Fruit fly (Drosophila melanogaster) whole organism, embryonic: ENCODE data around the gene CG6231.

Source experiments
- Abd-B ChIP-seq: fragments of 200-800 bp; sonication (Bioruptor generic); optimal IDR thresholded peaks from 2 replicates; lab custom pipeline; 2018; ENCODE audit warnings: missing biosample characterization, mild to moderate bottlenecking, missing genetic modification characterization, moderate library complexity
- Awh ChIP-seq: fragments of 200-800 bp; sonication (Bioruptor generic); IDR thresholded peaks from 2 replicates; pipeline ENCODE4, ENCODE4 v1.3.6; 2022; ENCODE audit warnings: missing biosample characterization, missing genetic modification characterization
- Bdp1 ChIP-seq: fragments of 200-800 bp; sonication (Bioruptor generic); optimal IDR thresholded peaks from 3 replicates; lab custom pipeline; 2016; ENCODE audit warnings: missing biosample characterization, missing genetic modification characterization
- CG11723 ChIP-seq: fragments of 200-800 bp; sonication (Bioruptor generic); optimal IDR thresholded peaks from 2 replicates; lab custom pipeline; 2017; ENCODE audit warnings: missing biosample characterization, mild to moderate bottlenecking, missing genetic modification characterization
- CG1233 ChIP-seq: fragments of 200-800 bp; sonication (Bioruptor generic); optimal IDR thresholded peaks from 4 replicates; lab custom pipeline; 2018; ENCODE audit warnings: missing biosample characterization, mild to moderate bottlenecking, missing genetic modification characterization
- CG12659 ChIP-seq: fragments of 200-800 bp; sonication (Bioruptor generic); optimal IDR thresholded peaks from 3 replicates; lab custom pipeline; 2017; ENCODE audit warnings: mild to moderate bottlenecking, missing biosample characterization, missing genetic modification reagents, missing genetic modification characterization
- CG12769 ChIP-seq: fragments of 200-800 bp; sonication (Bioruptor generic); optimal IDR thresholded peaks from 2 replicates; lab custom pipeline; 2019; ENCODE audit warnings: missing biosample characterization, mild to moderate bottlenecking, missing genetic modification characterization, moderate library complexity
- CG13894 ChIP-seq: fragments of 200-800 bp; sonication (Bioruptor generic); optimal IDR thresholded peaks from 3 replicates; lab custom pipeline; 2018; ENCODE audit warnings: missing biosample characterization, mild to moderate bottlenecking, missing genetic modification characterization, moderate library complexity
- CG14050 ChIP-seq: fragments of 200-800 bp; sonication (Bioruptor generic); IDR thresholded peaks from 3 replicates; pipeline ENCODE4 v1.3.6; 2022; ENCODE audit warnings: missing biosample characterization, missing genetic modification characterization
- CG15011 ChIP-seq: fragments of 200-800 bp; sonication (Bioruptor generic); optimal IDR thresholded peaks from 3 replicates; lab custom pipeline; 2018; ENCODE audit warnings: missing biosample characterization, mild to moderate bottlenecking, missing genetic modification characterization
- CG15514 ChIP-seq: fragments of 200-800 bp; sonication (Bioruptor generic); optimal IDR thresholded peaks from 3 replicates; lab custom pipeline; 2017; ENCODE audit warnings: missing biosample characterization, missing genetic modification characterization, mild to moderate bottlenecking, moderate library complexity, missing genetic modification reagents
- CG15601 ChIP-seq: fragments of 200-800 bp; sonication (Bioruptor generic); optimal IDR thresholded peaks from 3 replicates; lab custom pipeline; 2019; ENCODE audit warnings: missing biosample characterization, mild to moderate bottlenecking, missing genetic modification characterization, moderate library complexity
- CG15696 ChIP-seq: fragments of 200-800 bp; sonication (Bioruptor generic); optimal IDR thresholded peaks from 2 replicates; lab custom pipeline; 2019; ENCODE audit warnings: missing biosample characterization, mild to moderate bottlenecking, missing genetic modification characterization, moderate library complexity
- CG17186 ChIP-seq: fragments of 200-800 bp; sonication (Bioruptor generic); optimal IDR thresholded peaks from 3 replicates; lab custom pipeline; 2017; ENCODE audit warnings: missing biosample characterization, missing genetic modification reagents, missing genetic modification characterization
- CG17568 ChIP-seq: fragments of 200-800 bp; sonication (Bioruptor generic); optimal IDR thresholded peaks from 2 replicates; lab custom pipeline; 2018; ENCODE audit warnings: missing biosample characterization, mild to moderate bottlenecking, missing genetic modification characterization, moderate library complexity
- CG17912 ChIP-seq: fragments of 200-800 bp; sonication (Bioruptor generic); optimal IDR thresholded peaks from 2 replicates; lab custom pipeline; 2018; ENCODE audit warnings: missing biosample characterization, mild to moderate bottlenecking, missing genetic modification characterization
- CG18599 ChIP-seq: fragments of 200-800 bp; sonication (Bioruptor generic); optimal IDR thresholded peaks from 3 replicates; lab custom pipeline; 2017; ENCODE audit warnings: missing biosample characterization, missing genetic modification characterization, mild to moderate bottlenecking, moderate library complexity, missing genetic modification reagents
- CG3726 ChIP-seq: fragments of 200-800 bp; sonication (Bioruptor generic); IDR thresholded peaks from 3 replicates; pipeline ENCODE4, ENCODE4 v1.3.6; 2022; ENCODE audit warnings: missing biosample characterization, missing genetic modification characterization
- CG4854 ChIP-seq: fragments of 200-800 bp; sonication (Bioruptor generic); optimal IDR thresholded peaks from 2 replicates; lab custom pipeline; 2016; ENCODE audit warnings: missing biosample characterization, missing genetic modification characterization, inconsistent platforms
- CG5180 ChIP-seq: fragments of 200-800 bp; sonication (Bioruptor generic); optimal IDR thresholded peaks from 3 replicates; lab custom pipeline; 2017; ENCODE audit warnings: missing biosample characterization, missing genetic modification characterization, mild to moderate bottlenecking, moderate library complexity, missing genetic modification reagents
- CG5953 ChIP-seq: fragments of 200-800 bp; sonication (Bioruptor generic); IDR thresholded peaks from 2 replicates; pipeline ENCODE4 v1.3.6; 2022; ENCODE audit warnings: missing biosample characterization, missing genetic modification characterization
- CG8388 ChIP-seq: fragments of 200-800 bp; sonication (Bioruptor generic); optimal IDR thresholded peaks from 2 replicates; lab custom pipeline; 2019; ENCODE audit warnings: missing biosample characterization, mild to moderate bottlenecking, missing genetic modification characterization, moderate library complexity
- CG8765 ChIP-seq: fragments of 200-800 bp; sonication (Bioruptor generic); IDR thresholded peaks from 2 replicates; pipeline ENCODE4 v1.3.6; 2022; ENCODE audit warnings: missing biosample characterization, missing genetic modification characterization
- CG9797 ChIP-seq: fragments of 200-800 bp; sonication (Bioruptor generic); optimal IDR thresholded peaks from 3 replicates; lab custom pipeline; 2018; ENCODE audit warnings: missing biosample characterization, mild to moderate bottlenecking, missing genetic modification characterization
- Camta ChIP-seq: fragments of 200-800 bp; sonication (Bioruptor generic); optimal IDR thresholded peaks from 2 replicates; lab custom pipeline; 2016; ENCODE audit warnings: missing biosample characterization, missing genetic modification characterization
- CrebB ChIP-seq: fragments of 200-800 bp; sonication (Bioruptor generic); optimal IDR thresholded peaks from 3 replicates; lab custom pipeline; 2018; ENCODE audit warnings: missing biosample characterization, mild to moderate bottlenecking, missing genetic modification characterization
- Dad ChIP-seq: fragments of 200-800 bp; sonication (Bioruptor generic); optimal IDR thresholded peaks from 3 replicates; lab custom pipeline; 2016; ENCODE audit warnings: missing biosample characterization, missing genetic modification characterization
- Mad ChIP-seq: fragments of 200-800 bp; sonication (Bioruptor generic); optimal IDR thresholded peaks from 2 replicates; lab custom pipeline; 2016; ENCODE audit warnings: missing biosample characterization, missing genetic modification characterization
- Pdp1 ChIP-seq, 2 experiments: fragments of 200-800 bp; sonication (Bioruptor generic); optimal IDR thresholded peaks; 3 replicates each; lab custom pipeline; 2016; ENCODE audit warnings: missing biosample characterization in 2 of 2, missing genetic modification characterization in 2 of 2, mild to moderate bottlenecking in 1 of 2, moderate library complexity in 1 of 2
- Side ChIP-seq: fragments of 200-800 bp; sonication (Bioruptor generic); optimal IDR thresholded peaks from 2 replicates; lab custom pipeline; 2016; ENCODE audit warnings: missing biosample characterization, missing genetic modification characterization
- Xbp1 ChIP-seq: fragments of 200-800 bp; sonication (Bioruptor generic); optimal IDR thresholded peaks from 3 replicates; lab custom pipeline; 2016; ENCODE audit warnings: missing biosample characterization, mild to moderate bottlenecking, missing genetic modification characterization
- Xrp1 ChIP-seq: fragments of 200-800 bp; sonication (Bioruptor generic); IDR thresholded peaks from 2 replicates; pipeline ENCODE4 v1.3.6; 2022; ENCODE audit warnings: missing biosample characterization, missing genetic modification characterization
- ato ChIP-seq: fragments of 200-800 bp; sonication (Bioruptor generic); IDR thresholded peaks from 2 replicates; pipeline ENCODE4 v1.3.6; 2022; ENCODE audit warnings: missing biosample characterization, missing genetic modification characterization; ENCODE audit not compliant: partially characterized antibody
- bcd ChIP-seq: fragments of 200-800 bp; sonication (Bioruptor generic); optimal IDR thresholded peaks from 2 replicates; lab custom pipeline; 2017; ENCODE audit warnings: missing biosample characterization, mild to moderate bottlenecking, missing genetic modification characterization
- danr ChIP-seq: fragments of 200-800 bp; sonication (Bioruptor generic); IDR thresholded peaks from 2 replicates; pipeline ENCODE4 v1.3.6; 2022; ENCODE audit warnings: missing biosample characterization, missing genetic modification characterization
- disco-r ChIP-seq: fragments of 200-800 bp; sonication (Bioruptor generic); optimal IDR thresholded peaks from 2 replicates; lab custom pipeline; 2016; ENCODE audit warnings: missing biosample characterization, missing genetic modification characterization
- ems ChIP-seq: fragments of 200-800 bp; sonication (Bioruptor generic); optimal IDR thresholded peaks from 3 replicates; lab custom pipeline; 2016; ENCODE audit warnings: missing biosample characterization, missing genetic modification characterization
- exex ChIP-seq: fragments of 200-800 bp; sonication (Bioruptor generic); optimal IDR thresholded peaks from 4 replicates; lab custom pipeline; 2018; ENCODE audit warnings: missing biosample characterization, mild to moderate bottlenecking, missing genetic modification characterization, moderate library complexity
- gt ChIP-seq: fragments of 200-800 bp; sonication (Bioruptor generic); IDR thresholded peaks from 2 replicates; pipeline ENCODE4 v1.3.6; 2022; ENCODE audit warnings: missing biosample characterization, missing genetic modification characterization
- lab ChIP-seq: fragments of 200-800 bp; sonication (Bioruptor generic); optimal IDR thresholded peaks from 3 replicates; lab custom pipeline; 2017; ENCODE audit warnings: missing biosample characterization, missing genetic modification characterization, mild to moderate bottlenecking, moderate library complexity, missing genetic modification reagents
- lilli ChIP-seq: fragments of 200-800 bp; sonication (Bioruptor generic); optimal IDR thresholded peaks from 3 replicates; lab custom pipeline; 2016; ENCODE audit warnings: missing biosample characterization, missing genetic modification characterization
- nom ChIP-seq: fragments of 200-800 bp; sonication (Bioruptor generic); optimal IDR thresholded peaks from 2 replicates; lab custom pipeline; 2017; ENCODE audit warnings: missing biosample characterization, missing genetic modification characterization, mild to moderate bottlenecking, moderate library complexity, missing genetic modification reagents
- pho ChIP-seq: fragments of 200-800 bp; sonication (Bioruptor generic); optimal IDR thresholded peaks from 2 replicates; lab custom pipeline; 2016; ENCODE audit warnings: missing biosample characterization, missing genetic modification characterization
- row ChIP-seq: fragments of 200-800 bp; sonication (Bioruptor generic); IDR thresholded peaks from 3 replicates; pipeline ENCODE4 v1.3.6; 2022; ENCODE audit warnings: missing biosample characterization, missing genetic modification characterization
- slbo ChIP-seq: fragments of 200-800 bp; sonication (Bioruptor generic); IDR thresholded peaks from 2 replicates; pipeline ENCODE4 v1.3.6; 2022; ENCODE audit warnings: missing biosample characterization, missing genetic modification characterization
- slp2 ChIP-seq: fragments of 200-800 bp; sonication (Bioruptor generic); optimal IDR thresholded peaks from 2 replicates; lab custom pipeline; 2016; ENCODE audit warnings: missing biosample characterization, missing genetic modification characterization
- stc ChIP-seq: fragments of 200-800 bp; sonication (Bioruptor generic); IDR thresholded peaks from 2 replicates; pipeline ENCODE4 v1.3.6; 2022; ENCODE audit warnings: missing biosample characterization, missing genetic modification characterization
- ttk ChIP-seq: fragments of 200-800 bp; sonication (Bioruptor generic); IDR thresholded peaks from 2 replicates; pipeline ENCODE4 v2.1.2; 2022; ENCODE audit warnings: missing biosample characterization, missing genetic modification characterization

The CG6231 gene

dm6 chr3R:19671223-19671991 is 38.9 kb upstream of the CG6231 start, which contains the start of gene Naam (continued):
- peak; percentile 76 for TF ChIP-seq CG12659 (GFP tag; lab: Kevin White, UChicago)
- peak; percentile 81 for TF ChIP-seq ems (GFP tag; lab: Kevin White, UChicago)
- peak; percentile 50 for TF ChIP-seq CG11723 (GFP tag; lab: Kevin White, UChicago)
- TF ChIP-seq slp2: peak; percentile 49
- peak; percentile 73 for TF ChIP-seq CG13894 (tag; lab: Kevin White, UChicago)
- peak; percentile 31 for TF ChIP-seq CrebB (tag; lab: Kevin White, UChicago)
- peak; percentile 81 for TF ChIP-seq pho (GFP tag; lab: Kevin White, UChicago)
- TF ChIP-seq slbo (GFP tag; lab: Robert Waterston, UW): peak; percentile 77
- TF ChIP-seq Dad (GFP tag; lab: Kevin White, UChicago): peak; percentile 67
- peak; percentile 76 for TF ChIP-seq Side (GFP tag; lab: Kevin White, UChicago)
- TF ChIP-seq CG15011 (GFP tag; lab: Kevin White, UChicago): peak; percentile 35
- peak; percentile 97 for TF ChIP-seq exex (tag; lab: Kevin White, UChicago)
- TF ChIP-seq CG4854 (GFP tag; lab: Kevin White, UChicago): peak; percentile 54
- no peak for TF ChIP-seq nom (GFP tag; lab: Kevin White, UChicago)
- peak; percentile 79 for TF ChIP-seq CG15514 (GFP tag; lab: Kevin White, UChicago)
- TF ChIP-seq CG17568 (GFP tag; lab: Kevin White, UChicago): peak; percentile 41
- TF ChIP-seq lilli (GFP tag; lab: Kevin White, UChicago): peak; percentile 92
- TF ChIP-seq disco-r (GFP tag; lab: Kevin White, UChicago): peak; percentile 52
- no peak for TF ChIP-seq CG15601 (tag; lab: Kevin White, UChicago)
- peak; percentile 45 for TF ChIP-seq CG5180 (GFP tag; lab: Kevin White, UChicago)
- no peak for TF ChIP-seq gt
- peak; percentile 84 for TF ChIP-seq CG12769
- TF ChIP-seq Xrp1 (GFP tag; lab: Robert Waterston, UW): peak; percentile 86
- peak; percentile 51 for TF ChIP-seq Mad (GFP tag; lab: Kevin White, UChicago)
- TF ChIP-seq CG15696 (tag; lab: Kevin White, UChicago): no peak
- TF ChIP-seq Awh (GFP tag; lab: Robert Waterston, UW): no peak
- peak; percentile 71 for TF ChIP-seq bcd
- TF ChIP-seq CG5953 (GFP tag; lab: Robert Waterston, UW): peak; percentile 74
- no peak for TF ChIP-seq CG3726 (GFP tag; lab: Robert Waterston, UW)
- TF ChIP-seq row (GFP tag; lab: Robert Waterston, UW): peak; percentile 80
- peak; percentile 93 for TF ChIP-seq lab (GFP tag; lab: Kevin White, UChicago)
- TF ChIP-seq CG8765: 0 out of 2 replicates have a peak, but pooled peaks have one; percentile 24
- TF ChIP-seq CG1233 (GFP tag; lab: Kevin White, UChicago): peak; percentile 71
- TF ChIP-seq CG8388 (GFP tag; lab: Kevin White, UChicago): peak; percentile 59
- peak; percentile 30; the same call in 1 of the 2 replicates for TF ChIP-seq danr (GFP tag; lab: Robert Waterston, UW)
- peak; percentile 74 for TF ChIP-seq Camta (GFP tag; lab: Kevin White, UChicago)
- TF ChIP-seq Bdp1: no peak
- peak; percentile 81 for TF ChIP-seq stc (GFP tag; lab: Robert Waterston, UW)
- no peak for TF ChIP-seq CG9797 (GFP tag; lab: Kevin White, UChicago)
- TF ChIP-seq Pdp1 (GFP tag; optimal IDR thresholded peaks at IDR 0.05; lab: Kevin White, UChicago): peak; percentile 74 to 98
- TF ChIP-seq ato (GFP tag; lab: Robert Waterston, UW): no peak
- TF ChIP-seq Abd-B: no peak
- no peak for TF ChIP-seq CG17186 (GFP tag; lab: Kevin White, UChicago)
- peak; percentile 75 for TF ChIP-seq ttk (GFP tag; lab: Robert Waterston, UW)
- TF ChIP-seq CG14050 (GFP tag; lab: Robert Waterston, UW): peak; percentile 73; the same call in 2 of the 3 replicates
- peak; percentile 94 for TF ChIP-seq CG18599 (GFP tag; lab: Kevin White, UChicago)
- TF ChIP-seq CG17912: no peak
- peak; percentile 85 for TF ChIP-seq Xbp1
